Worm (Caenorhabditis elegans) whole organism, late embryonic: Measurements from ENCODE around the gene srh-3.

Experiments used
- ama-1 ChIP-seq: fragments of 150-350 bp; optimal IDR thresholded peaks from 2 replicates; lab custom pipeline; 2014
- ceh-19 ChIP-seq: fragments of 200-800 bp; sonication (Bioruptor generic); optimal IDR thresholded peaks from 2 replicates; lab custom pipeline; 2018; ENCODE audit warnings: mild to moderate bottlenecking, missing genetic modification characterization, missing compliant biosample characterization
- ceh-34 ChIP-seq: sonication (generic microtip); optimal IDR thresholded peaks from 2 replicates; lab custom pipeline; 2016; ENCODE audit warnings: mild to moderate bottlenecking, missing genetic modification characterization, missing compliant biosample characterization
- elt-2 ChIP-seq: sonication (generic microtip); optimal IDR thresholded peaks from 2 replicates; lab custom pipeline; 2016; ENCODE audit warnings: missing genetic modification reagents, missing genetic modification characterization, missing compliant biosample characterization
- fkh-10 ChIP-seq: fragments of 150-350 bp; optimal IDR thresholded peaks from 2 replicates; lab custom pipeline; 2014; ENCODE audit warnings: missing biosample characterization, missing genetic modification reagents, missing genetic modification characterization
- nfya-1 ChIP-seq: sonication (generic microtip); optimal IDR thresholded peaks from 2 replicates; lab custom pipeline; 2017; ENCODE audit warnings: missing genetic modification characterization, mild to moderate bottlenecking, missing compliant biosample characterization, antibody characterized with exemption, moderate library complexity

- TF ChIP-seq elt-2 (tag; lab: Kevin White, UChicago) (no peak), fkh-10 (no peak), ceh-34 (tag; lab: Kevin White, UChicago) (no peak), ama-1 (lab: Kevin White, UChicago) (no peak), nfya-1 (tag; lab: Kevin White, UChicago) (no peak), ceh-19 (GFP tag; lab: Kevin White, UChicago) (no peak)
Observed at ce11 chrV:1643886-1644285, 38.5 kb upstream of the srh-3 start, which contains the start of gene alh-2.
